Fruit fly (Drosophila melanogaster): ENCODE data around the gene CG31274.

The CG31274 gene

dm6 chr3R:16996059-16996959, 3.5 kb downstream of the CG31274 start, which contains the start of the genes EMC2A and CG3534 (continued):
- TF ChIP-seq Blimp-1 (GFP tag; optimal IDR thresholded peaks at IDR 0.05) (no peak), en (GFP tag; optimal IDR thresholded peaks at IDR 0.05) (no peak), HLH54F (GFP tag; optimal IDR thresholded peaks at IDR 0.05) (no peak), sc (optimal IDR thresholded peaks at IDR 0.05) (no peak), sc (GFP tag; optimal IDR thresholded peaks at IDR 0.05) (no peak), HmgD (GFP tag; optimal IDR thresholded peaks at IDR 0.05) (no peak), CG12391 (tag; optimal IDR thresholded peaks at IDR 0.05) (no peak), tgo (GFP tag; IDR thresholded peaks at IDR 0.05) (peak; percentile 26; the same call in 1 of the 3 replicates), CG9797 (GFP tag; optimal IDR thresholded peaks at IDR 0.05) (peak; percentile 69), CG13287 (GFP tag; IDR thresholded peaks at IDR 0.05; ENCODE audit: partially characterized antibody) (peak; percentile 26; the same call in 1 of the 2 replicates), Hand (GFP tag; optimal IDR thresholded peaks at IDR 0.05) (no peak), Ptx1 (GFP tag; IDR thresholded peaks at IDR 0.05) (no peak), Rx (GFP tag; IDR thresholded peaks at IDR 0.05) (no peak), CG6791 (GFP tag; IDR thresholded peaks at IDR 0.05; ENCODE audit: partially characterized antibody) (no peak), zf30C (GFP tag; optimal IDR thresholded peaks at IDR 0.05) (no peak), pum (GFP tag; optimal IDR thresholded peaks at IDR 0.05) (peak; percentile 4), Lpt (GFP tag; optimal IDR thresholded peaks at IDR 0.05) (no peak), CG8765 (GFP tag; IDR thresholded peaks at IDR 0.05) (no peak), CG15269 (tag; optimal IDR thresholded peaks at IDR 0.05) (no peak), ac (GFP tag; optimal IDR thresholded peaks at IDR 0.05) (no peak), CG31441 (GFP tag; IDR thresholded peaks at IDR 0.05) (no peak), YL-1 (GFP tag; optimal IDR thresholded peaks at IDR 0.05) (peak; percentile 24), tin (GFP tag; optimal IDR thresholded peaks at IDR 0.05) (no peak), Stat92E (GFP tag; optimal IDR thresholded peaks at IDR 0.05) (peak in 1 of 3 experiments; percentile 34), CG14965 (GFP tag; optimal IDR thresholded peaks at IDR 0.05; ENCODE audit: borderline replicate concordance) (no peak), Dek (tag; optimal IDR thresholded peaks at IDR 0.05) (peak; percentile 12), CG8924 (tag; optimal IDR thresholded peaks at IDR 0.05) (no peak), CG4820 (GFP tag; optimal IDR thresholded peaks at IDR 0.05) (no peak), crp (GFP tag; optimal IDR thresholded peaks at IDR 0.05) (no peak), Rfx (GFP tag; IDR thresholded peaks at IDR 0.05) (no peak; the same call in 1 of the 2 replicates), kay (GFP tag; optimal IDR thresholded peaks at IDR 0.05) (no peak), CHES-1-like (GFP tag; optimal IDR thresholded peaks at IDR 0.05) (no peak), CG6683 (GFP tag; optimal IDR thresholded peaks at IDR 0.05) (no peak), Hr3 (GFP tag; optimal IDR thresholded peaks at IDR 0.05) (no peak), caup (GFP tag; optimal IDR thresholded peaks at IDR 0.05; ENCODE audit: severe bottlenecking) (no peak), CG32772 (GFP tag; IDR thresholded peaks at IDR 0.05) (no peak), CG16813 (GFP tag; IDR thresholded peaks at IDR 0.05; ENCODE audit: partially characterized antibody) (no peak), Ets97D (GFP tag; optimal IDR thresholded peaks at IDR 0.05) (peak; percentile 34), br (optimal IDR thresholded peaks at IDR 0.05) (no peak), CG13624 (GFP tag; optimal IDR thresholded peaks at IDR 0.05) (peak; percentile 6), ab (GFP tag; optimal IDR thresholded peaks at IDR 0.05) (no peak), MBD-R2 (GFP tag; IDR thresholded peaks at IDR 0.05) (no peak), inv (GFP tag; IDR thresholded peaks at IDR 0.05; ENCODE audit: partially characterized antibody) (no peak), CG34422 (GFP tag; IDR thresholded peaks at IDR 0.05) (no peak)
